Worm (Caenorhabditis elegans): ENCODE results near the gene rft-1.

The rft-1 gene

ce11 chrV:4450523-4451089 lies 7.6 kb upstream of the rft-1 start, which contains the start of gene rft-2 (continued):
- TF ChIP-seq nhr-84 (tag; optimal IDR thresholded peaks at IDR 0.05): no peak
- TF ChIP-seq alr-1 (tag; optimal IDR thresholded peaks at IDR 0.05; ENCODE audit: borderline replicate concordance): no peak
- no peak for TF ChIP-seq nhr-12 (tag; optimal IDR thresholded peaks at IDR 0.05)
- TF ChIP-seq ets-5 (GFP tag; IDR thresholded peaks at IDR 0.05): no peak
- TF ChIP-seq nhr-19 (GFP tag; conservative IDR thresholded peaks at IDR 0.05): peak; percentile 50
- TF ChIP-seq irx-1 (tag; optimal IDR thresholded peaks at IDR 0.05): peak; percentile 58
- no peak for TF ChIP-seq zag-1 (tag; optimal IDR thresholded peaks at IDR 0.05)
- TF ChIP-seq nhr-11 (tag; optimal IDR thresholded peaks at IDR 0.05): peak; percentile 14
- TF ChIP-seq nhr-90 (tag; optimal IDR thresholded peaks at IDR 0.05; ENCODE audit: poor library complexity): peak; percentile 58
- no peak for TF ChIP-seq pqm-1 (tag; optimal IDR thresholded peaks at IDR 0.05)
- no peak for TF ChIP-seq sup-37 (GFP tag; optimal IDR thresholded peaks at IDR 0.05)
- peak in 1 of 6 experiments; percentile 11 for TF ChIP-seq elt-3 (tag; optimal IDR thresholded peaks at IDR 0.05)
- TF ChIP-seq lin-35 (GFP tag; optimal IDR thresholded peaks at IDR 0.05): peak; percentile 96 to 97
- peak; percentile 51 for TF ChIP-seq skn-1 (tag; optimal IDR thresholded peaks at IDR 0.05)
- TF ChIP-seq unc-98 (GFP tag; IDR thresholded peaks at IDR 0.05): no peak
- peak; percentile 16 for TF ChIP-seq fos-1 (tag; optimal IDR thresholded peaks at IDR 0.05)
- no peak for TF ChIP-seq unc-30 (tag; optimal IDR thresholded peaks at IDR 0.05)
- TF ChIP-seq tlp-1 (tag; optimal IDR thresholded peaks at IDR 0.05): no peak
- peak; percentile 25 for TF ChIP-seq fkh-10 (GFP tag; optimal IDR thresholded peaks at IDR 0.05)
- TF ChIP-seq mab-9 (GFP tag; IDR thresholded peaks at IDR 0.05): no peak
- TF ChIP-seq mef-2 (tag; optimal IDR thresholded peaks at IDR 0.05): no peak
- peak; percentile 16 for TF ChIP-seq jun-1 (tag; optimal IDR thresholded peaks at IDR 0.05)
- TF ChIP-seq vab-15 (tag; optimal IDR thresholded peaks at IDR 0.05): peak; percentile 29
- TF ChIP-seq egl-27 (tag; optimal IDR thresholded peaks at IDR 0.05): no peak
- peak; percentile 53 for TF ChIP-seq fkh-8 (tag; optimal IDR thresholded peaks at IDR 0.05)
- TF ChIP-seq unc-130 (tag; optimal IDR thresholded peaks at IDR 0.05): no peak
- peak; percentile 39 for TF ChIP-seq C16A3.4 (tag; optimal IDR thresholded peaks at IDR 0.05)
- TF ChIP-seq zip-4 (GFP tag; optimal IDR thresholded peaks at IDR 0.05): no peak
- TF ChIP-seq ztf-4 (tag; optimal IDR thresholded peaks at IDR 0.05): no peak
- TF ChIP-seq sptf-1 (tag; optimal IDR thresholded peaks at IDR 0.05): no peak
- TF ChIP-seq lin-13 (GFP tag; optimal IDR thresholded peaks at IDR 0.05): peak; percentile 27
- TF ChIP-seq ces-1 (GFP tag; optimal IDR thresholded peaks at IDR 0.05): no peak
- TF ChIP-seq hlh-17 (GFP tag; optimal IDR thresholded peaks at IDR 0.05; ENCODE audit: borderline replicate concordance): no peak
- TF ChIP-seq mdl-1 (tag; optimal IDR thresholded peaks at IDR 0.05): peak in 1 of 2 experiments; percentile 22
- no peak for TF ChIP-seq ceh-8 (GFP tag; optimal IDR thresholded peaks at IDR 0.05)
- TF ChIP-seq ceh-88 (GFP tag; IDR thresholded peaks at IDR 0.05): no peak
- peak; percentile 69 for TF ChIP-seq snu-23 (GFP tag; optimal IDR thresholded peaks at IDR 0.05)
- no peak for TF ChIP-seq hpl-2 (GFP tag; optimal IDR thresholded peaks at IDR 0.05)
- TF ChIP-seq rnt-1 (tag; optimal IDR thresholded peaks at IDR 0.05): peak; percentile 53
- peak; percentile 45 for TF ChIP-seq isw-1 (GFP tag; IDR thresholded peaks at IDR 0.05)
- no peak for TF ChIP-seq aly-2 (tag; optimal IDR thresholded peaks at IDR 0.05)
- TF ChIP-seq elt-2 (tag; optimal IDR thresholded peaks at IDR 0.05): peak; percentile 56
- TF ChIP-seq nhr-77 (tag; optimal IDR thresholded peaks at IDR 0.05): peak; percentile 35
- TF ChIP-seq ceh-82 (tag; optimal IDR thresholded peaks at IDR 0.05): peak; percentile 39 to 80 (median 56)
- peak; percentile 71 to 80 for TF ChIP-seq lsy-2 (tag; optimal IDR thresholded peaks at IDR 0.05)
- TF ChIP-seq tbx-2 (tag; optimal IDR thresholded peaks at IDR 0.05): peak; percentile 50
- peak; percentile 93 to 96 (median 95) for TF ChIP-seq dpl-1 (GFP tag; optimal IDR thresholded peaks at IDR 0.05)
- peak; percentile 44 for TF ChIP-seq snpc-4 (tag; optimal IDR thresholded peaks at IDR 0.05)
- peak; percentile 36 for TF ChIP-seq F16B12.6 (tag; optimal IDR thresholded peaks at IDR 0.05)
- peak; percentile 80 for TF ChIP-seq nhr-85 (tag)
- TF ChIP-seq fkh-4 (tag; optimal IDR thresholded peaks at IDR 0.05; ENCODE audit: borderline replicate concordance): no peak
- TF ChIP-seq lin-15B (tag; optimal IDR thresholded peaks at IDR 0.05): peak; percentile 1
- no peak for TF ChIP-seq hlh-4 (tag; optimal IDR thresholded peaks at IDR 0.05)
